Worm (Caenorhabditis elegans) whole organism, late embryonic: ENCODE results near the gene R105.1.
A peak's percentile ranks its signal among the peaks of the same experiment; 100 is the strongest.

Experiments
- C38D4.7 ChIP-seq: fragments of 200-800 bp; sonication (Bioruptor generic); optimal IDR thresholded peaks from 2 replicates; lab custom pipeline; 2018; ENCODE audit warnings: mild to moderate bottlenecking, missing genetic modification characterization, moderate library complexity, missing compliant biosample characterization
- F13H6.1 ChIP-seq: sonication (generic microtip); optimal IDR thresholded peaks from 2 replicates; lab custom pipeline; 2016; ENCODE audit warnings: missing genetic modification characterization, missing compliant biosample characterization
- K02D7.2 ChIP-seq: sonication (generic microtip); optimal IDR thresholded peaks from 2 replicates; lab custom pipeline; 2017; ENCODE audit warnings: mild to moderate bottlenecking, missing genetic modification characterization, missing compliant biosample characterization
- K09A11.1 ChIP-seq: sonication (generic microtip); optimal IDR thresholded peaks from 2 replicates; lab custom pipeline; 2017; ENCODE audit warnings: antibody characterized with exemption, mild to moderate bottlenecking, missing genetic modification characterization, missing compliant biosample characterization; ENCODE audit not compliant: insufficient read depth
- T23F11.4 ChIP-seq: fragments of 200-800 bp; sonication (Bioruptor generic); optimal IDR thresholded peaks from 2 replicates; lab custom pipeline; 2018; ENCODE audit warnings: mild to moderate bottlenecking, missing genetic modification characterization, missing compliant biosample characterization
- Y22D7AL.16 ChIP-seq: sonication (generic microtip); optimal IDR thresholded peaks from 2 replicates; lab custom pipeline; 2016; ENCODE audit warnings: missing genetic modification characterization, missing compliant biosample characterization
- ceh-18 ChIP-seq: sonication (generic microtip); optimal IDR thresholded peaks from 2 replicates; lab custom pipeline; 2016; ENCODE audit warnings: missing genetic modification characterization, missing compliant biosample characterization
- ceh-19 ChIP-seq: fragments of 200-800 bp; sonication (Bioruptor generic); optimal IDR thresholded peaks from 2 replicates; lab custom pipeline; 2018; ENCODE audit warnings: mild to moderate bottlenecking, missing genetic modification characterization, missing compliant biosample characterization
- ceh-2 ChIP-seq: sonication (generic microtip); optimal IDR thresholded peaks from 2 replicates; lab custom pipeline; 2016; ENCODE audit warnings: missing genotype, missing genetic modification characterization, missing compliant biosample characterization
- ceh-24 ChIP-seq: sonication (generic microtip); optimal IDR thresholded peaks from 2 replicates; lab custom pipeline; 2016; ENCODE audit warnings: mild to moderate bottlenecking, missing genetic modification characterization, missing compliant biosample characterization
- ceh-34 ChIP-seq: sonication (generic microtip); optimal IDR thresholded peaks from 2 replicates; lab custom pipeline; 2016; ENCODE audit warnings: mild to moderate bottlenecking, missing genetic modification characterization, missing compliant biosample characterization
- ceh-45 ChIP-seq: fragments of 200-800 bp; sonication (Bioruptor generic); IDR thresholded peaks from 2 replicates; pipeline ENCODE4 v1.3.6; 2022; ENCODE audit warnings: missing genetic modification reagents, missing genetic modification characterization, missing compliant biosample characterization
- ceh-9 ChIP-seq: sonication (generic microtip); optimal IDR thresholded peaks from 2 replicates; lab custom pipeline; 2016; ENCODE audit warnings: mild to moderate bottlenecking, missing genetic modification characterization, inconsistent platforms, missing compliant biosample characterization
- dve-1 ChIP-seq: sonication (generic microtip); optimal IDR thresholded peaks from 2 replicates; lab custom pipeline; 2017; ENCODE audit warnings: antibody characterized with exemption, mild to moderate bottlenecking, missing genetic modification characterization, missing compliant biosample characterization
- elt-4 ChIP-seq: sonication (generic microtip); optimal IDR thresholded peaks from 2 replicates; lab custom pipeline; 2016; ENCODE audit warnings: missing genetic modification characterization, missing compliant biosample characterization
- fax-1 ChIP-seq: sonication (generic microtip); optimal IDR thresholded peaks from 2 replicates; lab custom pipeline; 2016; ENCODE audit warnings: missing genotype, missing genetic modification characterization, missing compliant biosample characterization
- fkh-6 ChIP-seq: sonication (generic microtip); optimal IDR thresholded peaks from 2 replicates; lab custom pipeline; 2016; ENCODE audit warnings: missing genetic modification characterization, missing compliant biosample characterization
- hlh-15 ChIP-seq: sonication (generic microtip); optimal IDR thresholded peaks from 2 replicates; lab custom pipeline; 2016; ENCODE audit warnings: missing genetic modification characterization, missing compliant biosample characterization
- hlh-6 ChIP-seq: sonication (generic microtip); optimal IDR thresholded peaks from 2 replicates; lab custom pipeline; 2016; ENCODE audit warnings: missing genotype, missing genetic modification characterization, missing compliant biosample characterization
- hlh-8 ChIP-seq: sonication (generic microtip); optimal IDR thresholded peaks from 2 replicates; lab custom pipeline; 2016; ENCODE audit warnings: missing genotype, missing genetic modification characterization, missing compliant biosample characterization
- lim-6 ChIP-seq: sonication (generic microtip); optimal IDR thresholded peaks from 2 replicates; lab custom pipeline; 2016; ENCODE audit warnings: missing genetic modification characterization, missing compliant biosample characterization
- madf-2 ChIP-seq: sonication (generic microtip); optimal IDR thresholded peaks from 2 replicates; lab custom pipeline; 2017; ENCODE audit warnings: missing genetic modification characterization, missing compliant biosample characterization
- mec-3 ChIP-seq: sonication (generic microtip); optimal IDR thresholded peaks from 2 replicates; lab custom pipeline; 2016; ENCODE audit warnings: borderline replicate concordance, missing genetic modification characterization, missing compliant biosample characterization
- nhr-11 ChIP-seq: fragments of 150-350 bp; optimal IDR thresholded peaks from 2 replicates; lab custom pipeline; 2014; ENCODE audit warnings: missing biosample characterization, missing genetic modification characterization
- pat-9 ChIP-seq: fragments of 200-800 bp; sonication (Bioruptor generic); optimal IDR thresholded peaks from 2 replicates; lab custom pipeline; 2018; ENCODE audit warnings: mild to moderate bottlenecking, missing genetic modification characterization, moderate library complexity, missing compliant biosample characterization
- pha-4 ChIP-seq: fragments of 150-350 bp; optimal IDR thresholded peaks from 2 replicates; lab custom pipeline; 2018; ENCODE audit warnings: missing biosample characterization, missing genetic modification reagents, missing genetic modification characterization
- pros-1 ChIP-seq: fragments of 150-350 bp; optimal IDR thresholded peaks from 2 replicates; lab custom pipeline; 2014; ENCODE audit warnings: missing biosample characterization, missing genetic modification reagents, missing genetic modification characterization
- rnt-1 ChIP-seq: sonication (generic microtip); optimal IDR thresholded peaks from 2 replicates; lab custom pipeline; 2016; ENCODE audit warnings: missing genetic modification characterization, missing compliant biosample characterization
- sdc-2 ChIP-seq: sonication (generic microtip); optimal IDR thresholded peaks from 2 replicates; lab custom pipeline; 2016; ENCODE audit warnings: missing genotype, missing genetic modification characterization, missing compliant biosample characterization
- sox-2 ChIP-seq: fragments of 200-800 bp; sonication (Bioruptor generic); IDR thresholded peaks from 2 replicates; pipeline ENCODE4 v1.3.6; 2022; ENCODE audit warnings: missing genetic modification reagents, missing genetic modification characterization, missing compliant biosample characterization
- sox-4 ChIP-seq: sonication (generic microtip); optimal IDR thresholded peaks from 2 replicates; lab custom pipeline; 2017; ENCODE audit warnings: mild to moderate bottlenecking, missing genetic modification characterization, inconsistent platforms, missing compliant biosample characterization
- syd-9 ChIP-seq: sonication (generic microtip); optimal IDR thresholded peaks from 2 replicates; lab custom pipeline; 2016; ENCODE audit warnings: mild to moderate bottlenecking, missing genetic modification characterization, moderate library complexity, missing compliant biosample characterization
- ttx-3 ChIP-seq: sonication (generic microtip); optimal IDR thresholded peaks from 2 replicates; lab custom pipeline; 2016; ENCODE audit warnings: missing genetic modification reagents, missing genetic modification characterization, missing compliant biosample characterization
- unc-3 ChIP-seq, 2 experiments: fragments of 200-800 bp in 1 of 2; sonication (Bioruptor generic) in 1 of 2; sonication (generic microtip) in 1 of 2; conservative IDR thresholded peaks in 1 of 2; optimal IDR thresholded peaks in 1 of 2; 2 replicates each; pipeline versions ENCODE4 v1.3.6 to Lab custom; 2016 to 2022; ENCODE audit warnings: missing compliant biosample characterization in 2 of 2, missing genetic modification characterization in 2 of 2, missing genetic modification reagents in 1 of 2
- unc-42 ChIP-seq: sonication (generic microtip); optimal IDR thresholded peaks from 2 replicates; lab custom pipeline; 2016; ENCODE audit warnings: missing genotype, missing genetic modification characterization, missing compliant biosample characterization
- unc-86 ChIP-seq: sonication (generic microtip); optimal IDR thresholded peaks from 2 replicates; lab custom pipeline; 2016; ENCODE audit warnings: missing genetic modification characterization, missing compliant biosample characterization
- zip-5 ChIP-seq: sonication (generic microtip); optimal IDR thresholded peaks from 2 replicates; lab custom pipeline; 2016; ENCODE audit warnings: missing genetic modification characterization, missing compliant biosample characterization

Gene R105.1

DNA sequence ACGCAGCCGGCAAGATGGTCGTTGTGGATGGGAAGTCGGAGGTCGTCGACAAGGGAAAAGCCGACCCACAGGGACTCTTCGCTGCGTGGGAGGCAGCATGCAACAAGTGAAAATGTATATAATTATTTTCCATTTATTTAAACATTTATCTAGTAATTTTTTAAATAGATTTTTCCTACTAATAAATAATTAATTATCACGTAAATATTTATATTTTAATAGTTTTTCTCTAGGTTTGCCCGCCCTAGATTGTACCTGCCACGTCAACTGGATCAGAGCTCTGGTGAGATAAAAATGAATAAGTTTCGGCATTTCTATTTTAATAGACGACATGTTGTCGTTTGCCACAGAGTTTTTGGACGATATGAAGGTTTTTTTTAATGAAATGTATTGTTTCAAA lies 19.5 kb downstream of the R105.1 start, which contains the start of gene psr-1:
Gene psr-1, plus strand, starts transcription at position 301 of the 400 bp plus-strand sequence.
- TF ChIP-seq Y22D7AL.16 (tag; lab: Kevin White, UChicago) (no peak), unc-42 (tag; lab: Kevin White, UChicago) (no peak), rnt-1 (no peak), fax-1 (tag; lab: Kevin White, UChicago) (no peak), hlh-15 (no peak), hlh-6 (tag; lab: Kevin White, UChicago) (no peak), T23F11.4 (no peak), unc-3 (GFP tag; conservative IDR thresholded peaks at IDR 0.05; lab: Robert Waterston, UW) (no peak), unc-3 (tag; optimal IDR thresholded peaks at IDR 0.05; lab: Kevin White, UChicago) (no peak), unc-86 (no peak), ceh-19 (GFP tag; lab: Kevin White, UChicago) (no peak), pros-1 (tag; lab: Kevin White, UChicago) (no peak), zip-5 (tag; lab: Kevin White, UChicago) (no peak), pat-9 (tag; lab: Kevin White, UChicago) (no peak), syd-9 (no peak), ceh-24 (tag; lab: Kevin White, UChicago) (no peak)
- TF ChIP-seq, all 69 proteins: peak for 0

DNA sequence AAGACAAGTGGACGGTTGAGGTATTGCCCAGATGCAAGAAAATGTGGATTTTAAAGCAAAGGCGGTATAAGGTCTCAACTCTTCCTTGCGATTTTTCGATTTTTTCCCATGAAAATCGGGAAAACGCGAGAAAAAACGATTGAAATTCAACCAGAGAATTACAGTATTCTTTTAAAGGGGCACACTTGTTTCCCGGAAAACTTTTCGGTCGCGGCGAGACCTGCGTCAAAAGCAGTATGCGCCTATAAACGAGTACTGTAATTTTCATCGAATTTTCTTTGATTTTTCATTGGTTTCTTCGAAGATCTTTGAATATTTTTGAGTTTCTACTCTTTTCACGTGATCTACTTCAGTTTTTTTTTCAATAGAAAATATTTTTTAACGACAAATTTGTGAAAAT lies 20.2 kb downstream of the R105.1 start:
- TF ChIP-seq hlh-6 (tag; lab: Kevin White, UChicago) (no peak), Y22D7AL.16 (tag; lab: Kevin White, UChicago) (no peak), ttx-3 (tag; lab: Kevin White, UChicago) (no peak), F13H6.1 (tag; lab: Kevin White, UChicago) (no peak), ceh-24 (tag; lab: Kevin White, UChicago) (no peak), K09A11.1 (tag; lab: Kevin White, UChicago) (no peak), mec-3 (tag; lab: Kevin White, UChicago) (no peak), syd-9 (no peak), pat-9 (tag; lab: Kevin White, UChicago) (no peak), madf-2 (tag; lab: Kevin White, UChicago) (no peak), fkh-6 (tag; lab: Kevin White, UChicago) (no peak)

DNA sequence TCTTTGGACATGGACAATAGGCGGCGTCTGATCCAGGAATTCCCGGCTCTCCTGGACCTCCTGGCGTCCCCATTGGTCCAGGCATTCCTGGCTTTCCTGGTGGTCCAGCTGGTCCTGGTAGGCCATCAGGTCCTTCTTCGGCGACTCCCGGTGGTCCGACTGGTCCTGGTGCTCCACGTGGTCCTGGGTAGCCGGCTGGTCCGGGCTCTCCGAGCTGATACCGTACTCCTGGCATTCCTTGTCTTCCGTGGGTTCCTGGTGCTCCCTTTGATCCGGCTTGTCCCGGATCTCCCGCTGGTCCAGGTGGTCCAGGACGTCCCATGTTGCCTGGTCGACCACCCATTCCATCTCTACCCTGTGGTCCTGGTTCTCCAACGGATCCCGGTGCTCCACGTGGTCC lies 22.5 kb downstream of the R105.1 start:
- no peak for TF ChIP-seq sox-2 (GFP tag; lab: Robert Waterston, UW)
- TF ChIP-seq pat-9 (tag; lab: Kevin White, UChicago): no peak
- no peak for TF ChIP-seq rnt-1
- peak; percentile 34 for TF ChIP-seq ceh-34
- peak; percentile 64 for TF ChIP-seq hlh-6 (tag; lab: Kevin White, UChicago)
- TF ChIP-seq unc-42 (tag; lab: Kevin White, UChicago): no peak
- peak; percentile 53 for TF ChIP-seq sdc-2

- no peak for TF ChIP-seq sox-2 (GFP tag; lab: Robert Waterston, UW)
- TF ChIP-seq unc-86: no peak
- no peak for TF ChIP-seq dve-1 (tag; lab: Kevin White, UChicago)
- TF ChIP-seq ceh-2 (tag; lab: Kevin White, UChicago): no peak
- no peak for TF ChIP-seq fkh-6 (tag; lab: Kevin White, UChicago)
- no peak for TF ChIP-seq ceh-45 (GFP tag; lab: Robert Waterston, UW)
- TF ChIP-seq nhr-11 (tag; lab: Kevin White, UChicago): no peak
- no peak for TF ChIP-seq hlh-15
Observed at ce11 chrIV:4656380-4656779, 22.9 kb downstream of the R105.1 start.

DNA sequence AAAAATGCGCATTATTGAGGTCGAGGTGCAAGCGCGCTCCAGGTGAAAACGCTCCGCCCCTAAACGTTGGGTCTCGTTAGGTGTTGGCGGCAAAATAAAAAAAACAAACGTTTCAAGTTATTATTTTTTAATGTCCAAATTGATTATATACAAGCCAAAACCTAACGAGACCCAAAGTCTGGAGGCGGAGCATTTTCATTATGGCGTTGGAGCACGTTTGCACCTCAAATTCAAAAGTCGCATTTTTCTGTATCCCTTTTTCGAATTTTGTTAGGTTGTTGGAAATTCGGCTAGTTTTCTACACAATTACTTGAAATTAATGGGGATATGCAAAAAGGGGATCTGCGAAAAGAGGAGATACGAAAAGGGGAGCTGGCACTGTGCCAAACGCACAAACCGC lies 24.4 kb downstream of the R105.1 start, which contains the start of gene col-111:
Gene col-111, minus strand, starts transcription at position 101 of the 400 bp plus-strand sequence.
- TF ChIP-seq hlh-8 (tag; lab: Kevin White, UChicago): no peak
- no peak for TF ChIP-seq ceh-9 (tag; lab: Kevin White, UChicago)

DNA sequence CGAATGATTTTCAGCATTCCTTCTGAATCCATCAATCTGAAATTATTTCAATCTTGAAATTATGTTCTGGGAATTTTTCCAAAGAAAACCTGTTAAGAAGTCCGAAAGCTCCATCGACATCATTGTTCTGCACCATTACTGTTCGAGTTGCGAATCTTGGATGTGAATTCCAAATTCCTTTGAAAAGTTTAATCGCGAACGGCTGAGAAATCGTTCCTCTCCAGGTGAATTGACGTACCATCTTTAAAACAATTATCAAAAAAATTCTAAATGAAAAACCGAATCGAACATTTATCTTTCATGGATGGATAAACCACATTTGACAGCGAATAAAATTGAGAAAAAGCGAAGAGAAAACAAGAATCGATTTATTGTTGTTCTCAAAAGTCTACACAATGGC lies 25.8 kb downstream of the R105.1 start, which contains the start of gene mrps-21:
Gene mrps-21, minus strand, starts transcription at position 241 of the 400 bp plus-strand sequence.
- no peak for TF ChIP-seq sox-4
- TF ChIP-seq K02D7.2 (tag; lab: Kevin White, UChicago): no peak
- no peak for TF ChIP-seq lim-6
- no peak for TF ChIP-seq ceh-18 (tag; lab: Kevin White, UChicago)
- TF ChIP-seq hlh-15: no peak
- TF ChIP-seq ceh-24 (tag; lab: Kevin White, UChicago): no peak
- TF ChIP-seq pha-4: no peak
- TF ChIP-seq elt-4 (tag; lab: Kevin White, UChicago): no peak
- TF ChIP-seq C38D4.7: no peak
